Worm (Caenorhabditis elegans): ENCODE results near the gene F25H9.2.

F25H9.2 gene

DNA sequence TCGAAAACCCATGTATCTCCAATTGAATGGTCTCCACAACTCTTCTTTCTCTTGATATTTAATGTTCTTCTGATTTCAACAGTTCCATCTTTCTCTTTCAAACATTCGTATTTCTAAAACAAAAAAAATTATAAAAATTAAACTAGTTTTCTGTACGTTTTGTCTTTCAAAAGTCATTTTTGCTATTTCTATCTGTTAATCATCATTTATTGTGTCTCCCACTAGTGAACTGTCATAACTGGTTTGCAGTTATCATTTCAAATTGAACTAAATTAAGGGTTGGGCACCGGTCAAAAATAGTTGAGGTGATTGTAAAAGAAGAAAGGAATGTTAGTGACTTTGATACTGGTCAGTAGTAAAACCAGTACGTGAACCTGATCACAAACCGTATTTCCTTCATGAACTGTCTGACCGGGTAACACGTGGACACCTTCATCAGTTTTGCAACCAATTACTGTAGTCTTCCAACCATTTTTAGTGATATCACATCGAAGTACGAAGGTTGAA, 30.5 kb downstream of the F25H9.2 start:
- TF ChIP-seq nhr-77 (tag; optimal IDR thresholded peaks at IDR 0.05) (no peak), elt-3 (tag; optimal IDR thresholded peaks at IDR 0.05) (peak in 1 of 3 experiments; percentile 30)

DNA sequence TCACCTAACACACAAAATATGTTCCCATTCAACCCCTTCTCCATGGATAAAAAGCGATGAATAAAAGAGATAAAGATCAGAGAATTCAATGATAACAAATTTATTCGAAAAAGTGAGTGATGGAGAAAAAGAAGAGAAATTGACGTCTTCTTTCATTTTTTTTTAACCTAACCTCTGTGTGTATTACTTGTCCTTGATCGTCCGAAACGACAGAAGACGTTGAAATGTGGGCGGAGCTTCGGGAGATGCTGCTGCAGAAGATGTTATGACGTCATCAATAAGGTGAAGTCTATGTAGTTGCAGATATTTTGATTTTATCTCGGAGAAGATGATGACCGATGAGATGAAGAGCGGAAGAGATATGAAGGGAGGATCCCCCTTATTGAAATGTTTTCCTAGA, 31.9 kb downstream of the F25H9.2 start, which contains the start of gene T10G3.3:
Gene T10G3.3, minus strand, starts transcription at position 370 of the 400 bp plus-strand sequence.
- TF ChIP-seq lin-15B (tag; optimal IDR thresholded peaks at IDR 0.05) (no peak), elt-1 (tag; optimal IDR thresholded peaks at IDR 0.05) (peak; percentile 90), ama-1 (optimal IDR thresholded peaks at IDR 0.05) (no peak), nhr-43 (tag; optimal IDR thresholded peaks at IDR 0.05; ENCODE audit: poor library complexity, severe bottlenecking) (peak; percentile 2), nhr-23 (tag; optimal IDR thresholded peaks at IDR 0.05) (peak; percentile 39), nhr-25 (tag; optimal IDR thresholded peaks at IDR 0.05) (peak; percentile 69), zag-1 (tag; optimal IDR thresholded peaks at IDR 0.05) (no peak), lsy-12 (tag; optimal IDR thresholded peaks at IDR 0.05) (no peak), tbx-2 (tag; optimal IDR thresholded peaks at IDR 0.05) (no peak)

DNA sequence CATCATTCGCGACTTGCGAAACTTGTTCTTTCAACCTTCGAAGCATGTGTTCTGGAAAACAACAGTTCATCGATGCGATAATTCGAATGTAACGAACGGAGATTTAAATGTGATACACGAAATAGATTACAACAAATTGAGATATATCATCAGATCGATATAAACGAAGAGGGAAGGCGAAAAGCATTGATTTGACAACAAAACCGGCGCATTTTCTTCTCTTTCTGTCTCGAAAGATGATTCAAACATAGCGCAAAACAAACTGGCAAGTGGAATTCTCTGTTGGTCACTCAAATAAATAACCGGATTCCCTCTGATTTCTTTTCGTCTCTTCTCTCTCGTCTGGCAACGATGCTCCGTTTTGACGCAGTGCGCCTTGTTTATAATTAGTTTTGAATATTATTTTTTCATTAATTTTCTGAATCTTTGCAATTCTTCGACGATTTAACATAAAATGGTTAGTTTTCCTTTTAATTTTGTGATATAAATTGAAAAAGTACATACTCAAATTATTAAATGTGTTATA, 39.5 kb downstream of the F25H9.2 start, which contains the start of the genes eea-1 and gut-2:
Gene eea-1, minus strand, starts transcription at position 51 of the 526 bp plus-strand sequence.
Gene gut-2, plus strand, starts transcription at position 369 of the 526 bp plus-strand sequence.
- TF ChIP-seq hmg-11 (tag; optimal IDR thresholded peaks at IDR 0.05) (peak; percentile 74), ceh-28 (tag; optimal IDR thresholded peaks at IDR 0.05) (peak; percentile 40), nhr-28 (tag; optimal IDR thresholded peaks at IDR 0.05) (no peak), ceh-16 (tag; optimal IDR thresholded peaks at IDR 0.05) (no peak), mdl-1 (tag; optimal IDR thresholded peaks at IDR 0.05) (no peak), jun-1 (tag; optimal IDR thresholded peaks at IDR 0.05) (no peak), mml-1 (tag; optimal IDR thresholded peaks at IDR 0.05) (no peak), ama-1 (optimal IDR thresholded peaks at IDR 0.05) (peak; percentile 19), lin-15B (tag; optimal IDR thresholded peaks at IDR 0.05) (peak; percentile 77), fkh-2 (tag; optimal IDR thresholded peaks at IDR 0.05) (no peak), tbx-2 (tag; optimal IDR thresholded peaks at IDR 0.05) (no peak), nhr-12 (tag; optimal IDR thresholded peaks at IDR 0.05) (no peak), nhr-23 (tag; optimal IDR thresholded peaks at IDR 0.05) (peak; percentile 86), snpc-4 (tag; optimal IDR thresholded peaks at IDR 0.05) (peak; percentile 79), ZK546.5 (tag; optimal IDR thresholded peaks at IDR 0.05) (no peak), egl-27 (tag; optimal IDR thresholded peaks at IDR 0.05) (no peak), nhr-77 (tag; optimal IDR thresholded peaks at IDR 0.05) (no peak), pha-4 (tag; optimal IDR thresholded peaks at IDR 0.05) (peak; percentile 92), zag-1 (tag; optimal IDR thresholded peaks at IDR 0.05) (no peak), fkh-10 (GFP tag; optimal IDR thresholded peaks at IDR 0.05) (no peak), R02D3.7 (tag; optimal IDR thresholded peaks at IDR 0.05) (no peak), aly-2 (tag; optimal IDR thresholded peaks at IDR 0.05) (no peak), ztf-11 (tag; optimal IDR thresholded peaks at IDR 0.05) (no peak), elt-2 (tag; optimal IDR thresholded peaks at IDR 0.05) (peak; percentile 14), elt-1 (tag; optimal IDR thresholded peaks at IDR 0.05) (no peak), sea-2 (GFP tag; optimal IDR thresholded peaks at IDR 0.05) (no peak), lsy-12 (tag; optimal IDR thresholded peaks at IDR 0.05) (no peak), nfya-1 (tag; optimal IDR thresholded peaks at IDR 0.05; ENCODE audit: insufficient read depth) (peak; percentile 69), lin-39 (tag; optimal IDR thresholded peaks at IDR 0.05) (peak; percentile 8), ztf-4 (tag; optimal IDR thresholded peaks at IDR 0.05) (no peak), eor-1 (tag; optimal IDR thresholded peaks at IDR 0.05) (no peak), nhr-25 (tag; optimal IDR thresholded peaks at IDR 0.05) (peak; percentile 73), nhr-11 (tag; optimal IDR thresholded peaks at IDR 0.05) (no peak), fos-1 (tag; optimal IDR thresholded peaks at IDR 0.05) (no peak), skn-1 (tag; optimal IDR thresholded peaks at IDR 0.05) (no peak), nhr-237 (tag; optimal IDR thresholded peaks at IDR 0.05) (no peak), elt-3 (tag; optimal IDR thresholded peaks at IDR 0.05) (no peak), nhr-76 (tag; optimal IDR thresholded peaks at IDR 0.05) (no peak), unc-39 (tag; optimal IDR thresholded peaks at IDR 0.05) (no peak), egl-5 (tag; optimal IDR thresholded peaks at IDR 0.05) (peak; percentile 60), nhr-43 (tag; optimal IDR thresholded peaks at IDR 0.05; ENCODE audit: poor library complexity, severe bottlenecking) (peak; percentile 74), daf-12 (tag; optimal IDR thresholded peaks at IDR 0.05) (no peak), unc-62 (GFP tag; optimal IDR thresholded peaks at IDR 0.05) (no peak)

Data from whole organism, L3 larva.